Worm (Caenorhabditis elegans): ENCODE data around the gene K02E11.10.

K02E11.10 gene

DNA sequence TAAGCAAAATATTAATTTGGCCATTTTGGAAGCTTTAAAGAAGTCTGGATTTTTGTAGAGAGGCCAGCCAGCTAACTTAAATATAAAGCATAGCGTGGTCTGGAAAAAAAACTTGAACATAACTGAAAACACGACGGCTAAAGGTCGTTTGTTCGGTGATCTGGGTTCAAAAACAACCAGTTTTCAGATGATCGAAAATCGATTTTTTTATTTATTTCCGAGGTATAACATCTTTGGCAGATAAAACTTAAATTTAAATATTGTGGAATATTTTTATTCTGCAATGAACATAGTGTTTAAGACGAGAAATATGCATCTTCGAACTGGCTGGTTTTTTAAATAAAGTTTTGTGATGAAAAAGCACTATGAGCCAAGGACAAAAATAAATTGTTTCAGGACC is 27.7 kb upstream of the K02E11.10 start, which contains the start of gene F40G12.4:
F40G12.4 (minus strand) TSS at position 101 of the 400 bp plus-strand sequence.
- no peak for TF ChIP-seq ets-5 (GFP tag; IDR thresholded peaks at IDR 0.05)
- no peak for TF ChIP-seq tbx-2 (tag; optimal IDR thresholded peaks at IDR 0.05)
- no peak for TF ChIP-seq nhr-77 (tag; optimal IDR thresholded peaks at IDR 0.05)
- no peak for TF ChIP-seq lin-35 (GFP tag; optimal IDR thresholded peaks at IDR 0.05)
- TF ChIP-seq ceh-63 (GFP tag; optimal IDR thresholded peaks at IDR 0.05), result no peak
- no peak for TF ChIP-seq pag-3 (tag; optimal IDR thresholded peaks at IDR 0.05; ENCODE audit: borderline replicate concordance, insufficient read depth)
- no peak for TF ChIP-seq elt-2 (tag; optimal IDR thresholded peaks at IDR 0.05)
- TF ChIP-seq hpl-2 (GFP tag; optimal IDR thresholded peaks at IDR 0.05), result no peak
- TF ChIP-seq egl-13 (tag; optimal IDR thresholded peaks at IDR 0.05), result no peak
- TF ChIP-seq nhr-11 (tag; optimal IDR thresholded peaks at IDR 0.05), result no peak
- no peak for TF ChIP-seq aly-2 (tag; optimal IDR thresholded peaks at IDR 0.05)
- no peak for TF ChIP-seq lin-39 (tag; optimal IDR thresholded peaks at IDR 0.05)

DNA sequence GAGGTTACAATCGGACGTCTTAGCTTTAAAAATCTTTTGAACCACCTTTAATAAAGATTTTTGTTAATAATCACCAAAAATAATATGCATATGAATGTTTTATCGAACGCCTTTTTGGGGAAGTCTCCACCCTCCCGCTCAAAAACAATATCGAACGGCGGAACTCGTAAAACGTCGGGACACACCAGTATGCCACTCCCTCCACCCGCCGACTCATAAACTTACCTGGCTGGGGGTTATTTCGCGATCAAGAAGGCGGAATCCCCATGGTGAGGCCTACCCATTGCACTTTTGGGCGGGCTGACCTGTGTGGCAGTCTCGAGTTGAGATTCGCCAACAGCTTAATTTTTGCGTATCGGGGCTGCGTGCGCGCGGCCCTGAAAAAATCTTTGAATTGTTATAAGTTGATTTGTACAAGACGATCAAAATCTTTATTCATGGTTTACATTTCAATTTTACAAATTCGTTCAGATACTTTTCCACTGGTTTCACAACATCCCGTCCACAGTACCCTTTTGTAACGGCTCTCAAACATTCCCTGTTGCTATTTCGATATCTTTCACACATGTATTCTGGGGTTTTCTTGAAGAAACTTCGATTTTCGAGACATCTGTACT is 26.5 kb upstream of the K02E11.10 start:
- no peak for TF ChIP-seq nhr-77 (tag; optimal IDR thresholded peaks at IDR 0.05)
- no peak for TF ChIP-seq nhr-19 (GFP tag; conservative IDR thresholded peaks at IDR 0.05)
- no peak for TF ChIP-seq fkh-10 (GFP tag; optimal IDR thresholded peaks at IDR 0.05)
- no peak for TF ChIP-seq ceh-90 (tag; optimal IDR thresholded peaks at IDR 0.05)
- no peak for TF ChIP-seq fkh-8 (tag; optimal IDR thresholded peaks at IDR 0.05)
- TF ChIP-seq swsn-7 (tag; optimal IDR thresholded peaks at IDR 0.05), result no peak
- TF ChIP-seq blmp-1 (tag; optimal IDR thresholded peaks at IDR 0.05), result no peak
- no peak for TF ChIP-seq hlh-17 (GFP tag; optimal IDR thresholded peaks at IDR 0.05; ENCODE audit: borderline replicate concordance)
- TF ChIP-seq dsc-1 (tag; optimal IDR thresholded peaks at IDR 0.05), result no peak
- TF ChIP-seq mab-9 (GFP tag; IDR thresholded peaks at IDR 0.05), result no peak
- TF ChIP-seq zag-1 (tag; optimal IDR thresholded peaks at IDR 0.05), result no peak
- no peak for TF ChIP-seq lin-39 (tag; optimal IDR thresholded peaks at IDR 0.05)
- TF ChIP-seq lin-35 (GFP tag; optimal IDR thresholded peaks at IDR 0.05), result no peak
- TF ChIP-seq pqm-1 (tag; optimal IDR thresholded peaks at IDR 0.05), result no peak
- no peak for TF ChIP-seq ceh-63 (GFP tag; optimal IDR thresholded peaks at IDR 0.05)
- no peak for TF ChIP-seq sox-4 (tag; optimal IDR thresholded peaks at IDR 0.05)
- TF ChIP-seq nhr-28 (tag; optimal IDR thresholded peaks at IDR 0.05), result no peak

DNA sequence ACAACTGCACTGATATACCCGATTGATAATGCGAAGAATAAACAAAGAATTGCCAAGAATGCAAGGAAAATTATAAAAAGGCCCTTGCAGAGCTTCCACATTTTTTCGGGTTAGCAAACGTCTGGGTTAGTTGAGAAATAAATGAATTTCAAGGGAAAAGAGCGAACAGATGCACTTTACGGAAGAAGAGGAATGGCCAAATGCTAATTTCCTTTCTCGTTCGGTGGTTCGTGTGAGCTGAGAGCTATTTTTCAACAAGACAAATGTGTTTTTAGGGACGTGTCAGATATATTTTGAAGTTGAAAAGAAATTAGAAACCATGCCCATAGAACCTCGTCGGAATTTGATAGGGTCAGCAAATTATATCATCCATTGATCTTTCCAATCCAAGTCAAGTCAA is 19.9 kb upstream of the K02E11.10 start, which contains the start of gene F40G12.2:
F40G12.2 (minus strand) TSS at position 101 of the 400 bp plus-strand sequence.
- TF ChIP-seq rnt-1 (tag; optimal IDR thresholded peaks at IDR 0.05), result no peak
- TF ChIP-seq ceh-90 (tag; optimal IDR thresholded peaks at IDR 0.05), result no peak
- TF ChIP-seq nhr-237 (tag; optimal IDR thresholded peaks at IDR 0.05), result no peak
- TF ChIP-seq pqm-1 (tag; optimal IDR thresholded peaks at IDR 0.05), result no peak
- no peak for TF ChIP-seq vab-15 (tag; optimal IDR thresholded peaks at IDR 0.05)
- no peak for TF ChIP-seq nhr-85 (tag)
- TF ChIP-seq egl-27 (tag; optimal IDR thresholded peaks at IDR 0.05), result no peak
- no peak for TF ChIP-seq fkh-10 (GFP tag; optimal IDR thresholded peaks at IDR 0.05)
- TF ChIP-seq lir-3 (tag; optimal IDR thresholded peaks at IDR 0.05; ENCODE audit: poor library complexity), result no peak
- TF ChIP-seq unc-86 (tag; optimal IDR thresholded peaks at IDR 0.05), result no peak
- no peak for TF ChIP-seq xbp-1 (tag; optimal IDR thresholded peaks at IDR 0.05)
- TF ChIP-seq swsn-7 (tag; optimal IDR thresholded peaks at IDR 0.05), result no peak
- TF ChIP-seq pag-3 (tag; optimal IDR thresholded peaks at IDR 0.05; ENCODE audit: borderline replicate concordance, insufficient read depth), result no peak
- no peak for TF ChIP-seq mep-1 (tag; optimal IDR thresholded peaks at IDR 0.05)
- TF ChIP-seq sox-4 (tag; optimal IDR thresholded peaks at IDR 0.05), result no peak
- TF ChIP-seq nhr-47 (tag; optimal IDR thresholded peaks at IDR 0.05), result no peak
- no peak for TF ChIP-seq nhr-71 (tag; optimal IDR thresholded peaks at IDR 0.05)

ce11 chrV:14256813-14257212 is 15.9 kb upstream of the K02E11.10 start, which contains the start of gene sre-8:
Gene sre-8 (plus strand): TSS chrV:14257113.
- TF ChIP-seq tbx-2 (tag; optimal IDR thresholded peaks at IDR 0.05) (no peak), nhr-28 (tag; optimal IDR thresholded peaks at IDR 0.05) (no peak), ets-5 (GFP tag; IDR thresholded peaks at IDR 0.05) (no peak), zip-4 (GFP tag; optimal IDR thresholded peaks at IDR 0.05) (no peak), swsn-7 (tag; optimal IDR thresholded peaks at IDR 0.05) (no peak), hpl-2 (GFP tag; optimal IDR thresholded peaks at IDR 0.05) (no peak), unc-130 (tag; optimal IDR thresholded peaks at IDR 0.05) (no peak), C04F5.9 (tag; optimal IDR thresholded peaks at IDR 0.05) (no peak), tlp-1 (tag; optimal IDR thresholded peaks at IDR 0.05) (no peak), zag-1 (tag; optimal IDR thresholded peaks at IDR 0.05) (no peak)
